Worm (Caenorhabditis elegans) whole organism, midembryonic: ENCODE data around the gene lury-1.

Source experiments
- T22C8.4 ChIP-seq: fragments of 200-800 bp; sonication (Bioruptor generic); IDR thresholded peaks from 2 replicates; pipeline ENCODE4 v1.3.6; 2022; ENCODE audit warnings: missing genetic modification characterization, missing compliant biosample characterization
- cog-1 ChIP-seq: sonication (generic microtip); optimal IDR thresholded peaks from 2 replicates; lab custom pipeline; 2016; ENCODE audit warnings: missing genetic modification characterization, missing compliant biosample characterization
- flt-1 ChIP-seq: fragments of 200-800 bp; sonication (Bioruptor generic); IDR thresholded peaks from 2 replicates; pipeline ENCODE4 v1.3.6; 2022; ENCODE audit warnings: missing genetic modification characterization, missing compliant biosample characterization
- klf-2 ChIP-seq: fragments of 200-800 bp; sonication (Bioruptor generic); conservative IDR thresholded peaks from 2 replicates; pipeline ENCODE4 v1.3.6; 2022; ENCODE audit warnings: missing genetic modification reagents, missing genetic modification characterization, missing compliant biosample characterization
- med-1 ChIP-seq: sonication (generic microtip); optimal IDR thresholded peaks from 2 replicates; lab custom pipeline; 2017; ENCODE audit warnings: missing genetic modification characterization, mild to moderate bottlenecking, missing compliant biosample characterization, antibody characterized with exemption, missing genetic modification reagents; ENCODE audit not compliant: insufficient read depth
- ref-1 ChIP-seq: fragments of 200-800 bp; sonication (Bioruptor generic); conservative IDR thresholded peaks from 2 replicates; pipeline ENCODE4 v1.3.6; 2022; ENCODE audit warnings: missing genetic modification reagents, missing genetic modification characterization, missing compliant biosample characterization
- tab-1 ChIP-seq: fragments of 200-800 bp; sonication (Bioruptor generic); IDR thresholded peaks from 2 replicates; pipeline ENCODE4 v1.3.6; 2022; ENCODE audit warnings: missing genetic modification characterization, missing compliant biosample characterization
- ztf-23 ChIP-seq: fragments of 200-800 bp; sonication (Bioruptor generic); IDR thresholded peaks from 2 replicates; pipeline ENCODE4 v1.3.6; 2022; ENCODE audit warnings: missing genetic modification reagents, missing genetic modification characterization, missing compliant biosample characterization
- ztf-29 ChIP-seq: fragments of 200-800 bp; sonication (Bioruptor generic); IDR thresholded peaks from 2 replicates; pipeline ENCODE4 v1.3.6; 2022; ENCODE audit warnings: missing genetic modification reagents, missing genetic modification characterization, missing compliant biosample characterization

The lury-1 gene

ce11 chrIII:12186111-12186510 is at the start of gene lury-1:
lury-1 (plus strand) TSS chrIII:12186411.
- TF ChIP-seq flt-1 (no peak), ref-1 (no peak), tab-1 (GFP tag; lab: Robert Waterston, UW) (no peak), cog-1 (tag; lab: Kevin White, UChicago) (no peak), ztf-29 (GFP tag; lab: Robert Waterston, UW) (no peak), klf-2 (GFP tag; lab: Robert Waterston, UW) (no peak), ztf-23 (GFP tag; lab: Robert Waterston, UW) (no peak), med-1 (GFP tag; lab: Kevin White, UChicago) (no peak), T22C8.4 (GFP tag; lab: Robert Waterston, UW) (no peak)

ce11 chrIII:12137095-12137494 is 49.1 kb upstream of the lury-1 start:
- no peak for TF ChIP-seq cog-1 (tag; lab: Kevin White, UChicago)
- no peak for TF ChIP-seq flt-1
- TF ChIP-seq tab-1 (GFP tag; lab: Robert Waterston, UW), result no peak
- no peak for TF ChIP-seq ref-1
- TF ChIP-seq T22C8.4 (GFP tag; lab: Robert Waterston, UW), result no peak
- TF ChIP-seq klf-2 (GFP tag; lab: Robert Waterston, UW), result no peak
- TF ChIP-seq ztf-29 (GFP tag; lab: Robert Waterston, UW), result no peak

- TF ChIP-seq klf-2 (GFP tag; lab: Robert Waterston, UW) (no peak), tab-1 (GFP tag; lab: Robert Waterston, UW) (no peak), ztf-29 (GFP tag; lab: Robert Waterston, UW) (no peak), ztf-23 (GFP tag; lab: Robert Waterston, UW) (no peak), ref-1 (no peak), med-1 (GFP tag; lab: Kevin White, UChicago) (no peak), flt-1 (no peak), T22C8.4 (GFP tag; lab: Robert Waterston, UW) (no peak), cog-1 (tag; lab: Kevin White, UChicago) (no peak)
Measured at ce11 chrIII:12137515-12137914, 48.7 kb upstream of the lury-1 start.

- no peak for TF ChIP-seq cog-1 (tag; lab: Kevin White, UChicago)
- no peak for TF ChIP-seq tab-1 (GFP tag; lab: Robert Waterston, UW)
- no peak for TF ChIP-seq ztf-29 (GFP tag; lab: Robert Waterston, UW)
- TF ChIP-seq T22C8.4 (GFP tag; lab: Robert Waterston, UW), result no peak
- no peak for TF ChIP-seq ref-1
- TF ChIP-seq klf-2 (GFP tag; lab: Robert Waterston, UW), result no peak
- TF ChIP-seq med-1 (GFP tag; lab: Kevin White, UChicago), result no peak
- TF ChIP-seq ztf-23 (GFP tag; lab: Robert Waterston, UW), result no peak
Measured at ce11 chrIII:12138235-12138634, 48.0 kb upstream of the lury-1 start.

ce11 chrIII:12139471-12139870 is 46.7 kb upstream of the lury-1 start:
- no peak for TF ChIP-seq T22C8.4 (GFP tag; lab: Robert Waterston, UW)
- TF ChIP-seq ztf-29 (GFP tag; lab: Robert Waterston, UW), result no peak
- TF ChIP-seq ref-1, result no peak
- TF ChIP-seq tab-1 (GFP tag; lab: Robert Waterston, UW), result no peak
- TF ChIP-seq med-1 (GFP tag; lab: Kevin White, UChicago), result no peak
- no peak for TF ChIP-seq klf-2 (GFP tag; lab: Robert Waterston, UW)
- no peak for TF ChIP-seq ztf-23 (GFP tag; lab: Robert Waterston, UW)
- no peak for TF ChIP-seq flt-1
- no peak for TF ChIP-seq cog-1 (tag; lab: Kevin White, UChicago)

- TF ChIP-seq ref-1 (no peak), cog-1 (tag; lab: Kevin White, UChicago) (no peak)
Measured at ce11 chrIII:12142419-12143107, 43.6 kb upstream of the lury-1 start.

ce11 chrIII:12143792-12144191 is 42.4 kb upstream of the lury-1 start:
- no peak for TF ChIP-seq tab-1 (GFP tag; lab: Robert Waterston, UW)
- TF ChIP-seq ztf-29 (GFP tag; lab: Robert Waterston, UW), result peak; percentile 79; the same call in 1 of the 2 replicates
- TF ChIP-seq flt-1, result peak; percentile 38; the same call in 1 of the 2 replicates
- no peak for TF ChIP-seq ref-1

ce11 chrIII:12149958-12150357 is 36.3 kb upstream of the lury-1 start:
- no peak for TF ChIP-seq T22C8.4 (GFP tag; lab: Robert Waterston, UW)
- TF ChIP-seq cog-1 (tag; lab: Kevin White, UChicago), result no peak

- TF ChIP-seq ref-1 (no peak), ztf-29 (GFP tag; lab: Robert Waterston, UW) (no peak), med-1 (GFP tag; lab: Kevin White, UChicago) (no peak), tab-1 (GFP tag; lab: Robert Waterston, UW) (no peak), klf-2 (GFP tag; lab: Robert Waterston, UW) (no peak), T22C8.4 (GFP tag; lab: Robert Waterston, UW) (no peak), ztf-23 (GFP tag; lab: Robert Waterston, UW) (no peak), cog-1 (tag; lab: Kevin White, UChicago) (no peak), flt-1 (no peak)
Measured at ce11 chrIII:12151100-12151499, 35.1 kb upstream of the lury-1 start.

- TF ChIP-seq ztf-23 (GFP tag; lab: Robert Waterston, UW), result no peak
- TF ChIP-seq klf-2 (GFP tag; lab: Robert Waterston, UW), result no peak
- TF ChIP-seq ztf-29 (GFP tag; lab: Robert Waterston, UW), result no peak
- TF ChIP-seq T22C8.4 (GFP tag; lab: Robert Waterston, UW), result no peak
- no peak for TF ChIP-seq flt-1
- no peak for TF ChIP-seq ref-1
- TF ChIP-seq tab-1 (GFP tag; lab: Robert Waterston, UW), result no peak
Measured at ce11 chrIII:12152157-12152556, 34.1 kb upstream of the lury-1 start.
